Fruit fly (Drosophila melanogaster) whole organism, embryonic: ENCODE measurements around the gene Dop1R2.

Experiments
- Atf6 ChIP-seq: fragments of 200-800 bp; sonication (Bioruptor generic); IDR thresholded peaks from 2 replicates; pipeline ENCODE4 v1.3.6; 2022; ENCODE audit warnings: missing biosample characterization, missing genetic modification characterization
- CG10147 ChIP-seq: fragments of 200-800 bp; sonication (Bioruptor generic); optimal IDR thresholded peaks from 2 replicates; lab custom pipeline; 2019; ENCODE audit warnings: missing biosample characterization, mild to moderate bottlenecking, missing genetic modification characterization, moderate library complexity
- CG11560 ChIP-seq: fragments of 200-800 bp; sonication (Bioruptor generic); IDR thresholded peaks from 3 replicates; pipeline ENCODE4 v1.3.6; 2022; ENCODE audit warnings: missing biosample characterization, missing genetic modification characterization
- CG11696 ChIP-seq: fragments of 200-800 bp; sonication (Bioruptor generic); IDR thresholded peaks from 2 replicates; pipeline ENCODE4 v1.3.6; 2022; ENCODE audit warnings: missing biosample characterization, missing genetic modification characterization
- CG12155 ChIP-seq: fragments of 200-800 bp; sonication (Bioruptor generic); optimal IDR thresholded peaks from 3 replicates; lab custom pipeline; 2016; ENCODE audit warnings: missing biosample characterization, missing genetic modification characterization
- CG12391 ChIP-seq: fragments of 200-800 bp; sonication (Bioruptor generic); optimal IDR thresholded peaks from 3 replicates; lab custom pipeline; 2018; ENCODE audit warnings: missing biosample characterization, mild to moderate bottlenecking, missing genetic modification characterization, moderate library complexity
- CG13287 ChIP-seq: fragments of 200-800 bp; sonication (Bioruptor generic); IDR thresholded peaks from 2 replicates; pipeline ENCODE4 v1.3.6; 2022; ENCODE audit warnings: missing biosample characterization, missing genetic modification characterization; ENCODE audit not compliant: partially characterized antibody
- CG13296 ChIP-seq: fragments of 200-800 bp; sonication (Bioruptor generic); optimal IDR thresholded peaks from 3 replicates; lab custom pipeline; 2018; ENCODE audit warnings: missing biosample characterization, mild to moderate bottlenecking, missing genetic modification characterization
- CG13624 ChIP-seq: fragments of 200-800 bp; sonication (Bioruptor generic); optimal IDR thresholded peaks from 2 replicates; lab custom pipeline; 2016; ENCODE audit warnings: missing biosample characterization, missing genetic modification characterization
- CG15269 ChIP-seq: fragments of 200-800 bp; sonication (Bioruptor generic); optimal IDR thresholded peaks from 2 replicates; lab custom pipeline; 2018; ENCODE audit warnings: missing biosample characterization, mild to moderate bottlenecking, missing genetic modification characterization, moderate library complexity
- CG17186 ChIP-seq: fragments of 200-800 bp; sonication (Bioruptor generic); optimal IDR thresholded peaks from 3 replicates; lab custom pipeline; 2017; ENCODE audit warnings: missing biosample characterization, missing genetic modification reagents, missing genetic modification characterization
- CG17328 ChIP-seq: fragments of 200-800 bp; sonication (Bioruptor generic); IDR thresholded peaks from 2 replicates; pipeline ENCODE4 v1.3.6; 2022; ENCODE audit warnings: missing biosample characterization, missing genetic modification characterization
- CG18476 ChIP-seq: fragments of 200-800 bp; sonication (Bioruptor generic); optimal IDR thresholded peaks from 2 replicates; lab custom pipeline; 2016; ENCODE audit warnings: missing biosample characterization, mild to moderate bottlenecking, missing genetic modification characterization
- CG2199 ChIP-seq: fragments of 200-800 bp; sonication (Bioruptor generic); IDR thresholded peaks from 3 replicates; pipeline ENCODE4 v1.3.6; 2022; ENCODE audit warnings: missing biosample characterization, missing genetic modification characterization
- CG2202 ChIP-seq: fragments of 200-800 bp; sonication (Bioruptor generic); optimal IDR thresholded peaks from 2 replicates; lab custom pipeline; 2018; ENCODE audit warnings: missing biosample characterization, mild to moderate bottlenecking, missing genetic modification characterization
- CG2712 ChIP-seq: fragments of 200-800 bp; optimal IDR thresholded peaks from 3 replicates; lab custom pipeline; 2019; ENCODE audit warnings: missing biosample characterization, mild to moderate bottlenecking, missing genetic modification characterization, moderate library complexity
- CG3281 ChIP-seq: fragments of 200-800 bp; sonication (Bioruptor generic); optimal IDR thresholded peaks from 3 replicates; lab custom pipeline; 2017; ENCODE audit warnings: missing biosample characterization, mild to moderate bottlenecking, missing genetic modification characterization
- CG3726 ChIP-seq: fragments of 200-800 bp; sonication (Bioruptor generic); IDR thresholded peaks from 3 replicates; pipeline ENCODE4, ENCODE4 v1.3.6; 2022; ENCODE audit warnings: missing biosample characterization, missing genetic modification characterization
- CG4360 ChIP-seq: fragments of 200-800 bp; sonication (Bioruptor generic); IDR thresholded peaks from 2 replicates; pipeline ENCODE4 v1.3.6; 2022; ENCODE audit warnings: missing biosample characterization, missing genetic modification characterization
- CG7372 ChIP-seq: fragments of 200-800 bp; sonication (Bioruptor generic); IDR thresholded peaks from 2 replicates; pipeline ENCODE4 v1.3.6; 2022; ENCODE audit warnings: missing biosample characterization, missing genetic modification characterization
- CG7786 ChIP-seq: fragments of 200-800 bp; sonication (Bioruptor generic); optimal IDR thresholded peaks from 2 replicates; lab custom pipeline; 2016; ENCODE audit warnings: missing biosample characterization, missing genetic modification characterization
- CG7987 ChIP-seq: fragments of 200-800 bp; sonication (Bioruptor generic); optimal IDR thresholded peaks from 2 replicates; lab custom pipeline; 2018; ENCODE audit warnings: missing biosample characterization, mild to moderate bottlenecking, missing genetic modification characterization, moderate library complexity
- CG8290 ChIP-seq, 3 experiments: fragments of 200-800 bp; sonication (Bioruptor generic); optimal IDR thresholded peaks; 2 replicates each; lab custom pipeline; 2016 to 2019; ENCODE audit warnings: missing biosample characterization in 3 of 3, missing genetic modification characterization in 3 of 3, mild to moderate bottlenecking in 2 of 3, moderate library complexity in 1 of 3
- CHES-1-like ChIP-seq: fragments of 200-800 bp; sonication (Bioruptor generic); optimal IDR thresholded peaks from 2 replicates; lab custom pipeline; 2016; ENCODE audit warnings: missing biosample characterization, missing genetic modification characterization
- CrebB ChIP-seq: fragments of 200-800 bp; sonication (Bioruptor generic); optimal IDR thresholded peaks from 3 replicates; lab custom pipeline; 2018; ENCODE audit warnings: missing biosample characterization, mild to moderate bottlenecking, missing genetic modification characterization
- D ChIP-seq, 2 experiments: fragments of 200-800 bp in 1 of 2; fragments of >200 bp in 1 of 2; sonication (Bioruptor generic) in 1 of 2; optimal IDR thresholded peaks; 2 replicates in 1 of 2; 3 replicates in 1 of 2; lab custom pipeline; 2017; ENCODE audit warnings: mild to moderate bottlenecking in 1 of 2, missing biosample characterization in 1 of 2, missing genetic modification characterization in 1 of 2, missing genetic modification reagents in 1 of 2
- Dref ChIP-seq: fragments of 200-800 bp; sonication (Bioruptor generic); IDR thresholded peaks from 2 replicates; pipeline ENCODE4 v1.3.6; 2022; ENCODE audit warnings: missing biosample characterization, missing genetic modification characterization
- Hr39 ChIP-seq: fragments of >200 bp; optimal IDR thresholded peaks from 2 replicates; lab custom pipeline; 2017
- Lpt ChIP-seq: fragments of >200 bp; optimal IDR thresholded peaks from 2 replicates; lab custom pipeline; 2018; ENCODE audit warnings: missing biosample characterization, missing genetic modification characterization
- Stat92E ChIP-seq, 3 experiments: fragments of >200 bp in 2 of 3; fragments of 200-800 bp in 1 of 3; sonication (Bioruptor generic) in 1 of 3; optimal IDR thresholded peaks; 2 replicates each; lab custom pipeline; 2017 to 2019; ENCODE audit warnings: missing biosample characterization in 3 of 3, missing genetic modification characterization in 3 of 3, mild to moderate bottlenecking in 1 of 3, moderate library complexity in 1 of 3
- ato ChIP-seq: fragments of 200-800 bp; sonication (Bioruptor generic); IDR thresholded peaks from 2 replicates; pipeline ENCODE4 v1.3.6; 2022; ENCODE audit warnings: missing biosample characterization, missing genetic modification characterization; ENCODE audit not compliant: partially characterized antibody
- chif ChIP-seq, 2 experiments: fragments of 200-800 bp; sonication (Bioruptor generic); optimal IDR thresholded peaks; 3 replicates each; lab custom pipeline; 2016; ENCODE audit warnings: missing biosample characterization in 2 of 2, missing genetic modification characterization in 2 of 2
- croc ChIP-seq: fragments of 200-800 bp; sonication (Bioruptor generic); conservative IDR thresholded peaks from 3 replicates; pipeline ENCODE4 v1.3.6; 2022; ENCODE audit warnings: missing biosample characterization, missing genetic modification characterization
- dan ChIP-seq: fragments of 200-800 bp; sonication (Bioruptor generic); IDR thresholded peaks from 2 replicates; pipeline ENCODE4 v1.3.6; 2022; ENCODE audit warnings: missing biosample characterization, missing genetic modification characterization
- en ChIP-seq: fragments of 200-800 bp; sonication (Bioruptor generic); optimal IDR thresholded peaks from 2 replicates; lab custom pipeline; 2016; ENCODE audit warnings: missing biosample characterization, missing genetic modification characterization
- fd96Cb ChIP-seq: fragments of 200-800 bp; sonication (Bioruptor generic); optimal IDR thresholded peaks from 2 replicates; lab custom pipeline; 2018; ENCODE audit warnings: missing biosample characterization, mild to moderate bottlenecking, missing genetic modification characterization, moderate library complexity
- grau ChIP-seq: fragments of 200-800 bp; optimal IDR thresholded peaks from 3 replicates; lab custom pipeline; 2019; ENCODE audit warnings: missing biosample characterization, mild to moderate bottlenecking, missing genetic modification characterization, moderate library complexity
- jing ChIP-seq: fragments of 200-800 bp; sonication (Bioruptor generic); optimal IDR thresholded peaks from 2 replicates; lab custom pipeline; 2018; ENCODE audit warnings: missing biosample characterization, mild to moderate bottlenecking, missing genetic modification characterization
- lbe ChIP-seq: fragments of 200-800 bp; sonication (Bioruptor generic); optimal IDR thresholded peaks from 2 replicates; lab custom pipeline; 2016; ENCODE audit warnings: missing biosample characterization, mild to moderate bottlenecking, missing genetic modification characterization
- odd ChIP-seq: fragments of 200-800 bp; sonication (Bioruptor generic); optimal IDR thresholded peaks from 2 replicates; lab custom pipeline; 2017; ENCODE audit warnings: missing biosample characterization, mild to moderate bottlenecking, missing genetic modification characterization
- p53 ChIP-seq: fragments of 200-800 bp; sonication (Bioruptor generic); optimal IDR thresholded peaks from 2 replicates; lab custom pipeline; 2016; ENCODE audit warnings: missing biosample characterization, missing genetic modification characterization
- pita ChIP-seq: fragments of 200-800 bp; sonication (Bioruptor generic); optimal IDR thresholded peaks from 2 replicates; lab custom pipeline; 2017; ENCODE audit warnings: missing biosample characterization, mild to moderate bottlenecking, missing genetic modification characterization
- psq ChIP-seq: fragments of 200-800 bp; sonication (Bioruptor generic); optimal IDR thresholded peaks from 2 replicates; lab custom pipeline; 2017; ENCODE audit warnings: missing biosample characterization, missing genetic modification characterization
- pzg ChIP-seq: fragments of 200-800 bp; sonication (Bioruptor generic); optimal IDR thresholded peaks from 3 replicates; lab custom pipeline; 2018; ENCODE audit warnings: missing biosample characterization, mild to moderate bottlenecking, missing genetic modification characterization, moderate library complexity
- schlank ChIP-seq: fragments of 200-800 bp; sonication (Bioruptor generic); optimal IDR thresholded peaks from 2 replicates; lab custom pipeline; 2018; ENCODE audit warnings: missing biosample characterization, mild to moderate bottlenecking, missing genetic modification characterization
- sna ChIP-seq: fragments of 200-800 bp; sonication (Bioruptor generic); IDR thresholded peaks from 2 replicates; pipeline ENCODE4 v1.3.6; 2022; ENCODE audit warnings: missing biosample characterization, missing genetic modification characterization; ENCODE audit not compliant: partially characterized antibody
- sob ChIP-seq: fragments of 200-800 bp; sonication (Bioruptor generic); IDR thresholded peaks from 2 replicates; pipeline ENCODE4 v1.3.6; 2022; ENCODE audit warnings: missing biosample characterization, missing genetic modification characterization
- ssp ChIP-seq: fragments of 200-800 bp; sonication (Bioruptor generic); IDR thresholded peaks from 2 replicates; pipeline ENCODE4 v1.3.6; 2022; ENCODE audit warnings: missing biosample characterization, missing genetic modification characterization
- zf30C ChIP-seq: fragments of 200-800 bp; sonication (Bioruptor generic); optimal IDR thresholded peaks from 3 replicates; lab custom pipeline; 2018; ENCODE audit warnings: missing biosample characterization, mild to moderate bottlenecking, missing genetic modification characterization

The Dop1R2 gene

dm6 chr3R:29618515-29619157, 41.1 kb downstream of the Dop1R2 start, which contains the start of gene CG1907 (continued):
- TF ChIP-seq CHES-1-like (GFP tag; lab: Kevin White, UChicago), result peak; percentile 60
- peak; percentile 98 for TF ChIP-seq CG3281 (GFP tag; lab: Kevin White, UChicago)
- TF ChIP-seq pita (GFP tag; lab: Kevin White, UChicago), result no peak
- peak; percentile 99 for TF ChIP-seq CG2712 (tag; lab: Kevin White, UChicago)
- TF ChIP-seq grau, result peak; percentile 97
- peak; percentile 33 for TF ChIP-seq Dref (GFP tag; lab: Robert Waterston, UW)
- peak; percentile 80 for TF ChIP-seq CG7786 (GFP tag; lab: Kevin White, UChicago)
- peak; percentile 98 for TF ChIP-seq CG7372 (GFP tag; lab: Robert Waterston, UW)
- peak; percentile 90 for TF ChIP-seq CG11560 (tag; lab: Robert Waterston, UW)
- peak; percentile 97 for TF ChIP-seq odd (GFP tag; lab: Kevin White, UChicago)
- peak; percentile 94 for TF ChIP-seq CG11696
- TF ChIP-seq CG2202, result peak; percentile 97
- TF ChIP-seq CG13296 (GFP tag; lab: Kevin White, UChicago), result peak; percentile 98
- no peak for TF ChIP-seq Hr39 (lab: Kevin White, UChicago)
- peak; percentile 77 for TF ChIP-seq CG13624 (GFP tag; lab: Kevin White, UChicago)
- peak; percentile 98 for TF ChIP-seq Atf6
- TF ChIP-seq schlank (tag; lab: Kevin White, UChicago), result peak; percentile 90
- TF ChIP-seq CG2199 (GFP tag; lab: Robert Waterston, UW), result peak; percentile 98
- peak; percentile 95 for TF ChIP-seq CrebB (tag; lab: Kevin White, UChicago)
- peak; percentile 97 for TF ChIP-seq CG3726 (GFP tag; lab: Robert Waterston, UW)
- TF ChIP-seq CG17186, result peak; percentile 92
- peak; percentile 74 for TF ChIP-seq CG13287 (GFP tag; lab: Robert Waterston, UW)
- no peak for TF ChIP-seq D (optimal IDR thresholded peaks at IDR 0.05; lab: Kevin White, UChicago)
- TF ChIP-seq D (GFP tag; optimal IDR thresholded peaks at IDR 0.05; lab: Kevin White, UChicago), result peak; percentile 99
- TF ChIP-seq lbe (GFP tag; lab: Kevin White, UChicago), result peak; percentile 94
- peak; percentile 57 for TF ChIP-seq en (GFP tag; lab: Kevin White, UChicago)
- peak; percentile 94 for TF ChIP-seq ssp (GFP tag; lab: Robert Waterston, UW)
- no peak for TF ChIP-seq Lpt (GFP tag; lab: Kevin White, UChicago)
- TF ChIP-seq jing, result peak; percentile 90
- peak; percentile 87 for TF ChIP-seq CG4360 (GFP tag; lab: Robert Waterston, UW)
- peak in 1 of 3 experiments; percentile 95 for TF ChIP-seq Stat92E (GFP tag; optimal IDR thresholded peaks at IDR 0.05; lab: Kevin White, UChicago)
- TF ChIP-seq zf30C, result no peak
- TF ChIP-seq pzg (GFP tag; lab: Kevin White, UChicago), result peak; percentile 45
- peak; percentile 93 for TF ChIP-seq CG18476 (GFP tag; lab: Kevin White, UChicago)
- no peak for TF ChIP-seq ato (GFP tag; lab: Robert Waterston, UW)
- peak; percentile 97 for TF ChIP-seq CG8290 (GFP tag; optimal IDR thresholded peaks at IDR 0.05; lab: Kevin White, UChicago)
- TF ChIP-seq CG8290 (tag; optimal IDR thresholded peaks at IDR 0.05; lab: Kevin White, UChicago), result peak; percentile 89 to 91
- TF ChIP-seq CG12391 (tag; lab: Kevin White, UChicago), result peak; percentile 99
- peak; percentile 54; the same call in 1 of the 2 replicates for TF ChIP-seq sna
- TF ChIP-seq fd96Cb, result peak; percentile 98
- TF ChIP-seq CG17328 (GFP tag; lab: Robert Waterston, UW), result peak; percentile 99
- peak; percentile 95 for TF ChIP-seq CG12155 (GFP tag; lab: Kevin White, UChicago)
- peak; percentile 90 for TF ChIP-seq dan
- peak; percentile 97 for TF ChIP-seq CG15269
- TF ChIP-seq CG7987 (GFP tag; lab: Kevin White, UChicago), result peak; percentile 87
- TF ChIP-seq croc (GFP tag; lab: Robert Waterston, UW), result peak; percentile 98
- peak; percentile 91 for TF ChIP-seq psq (GFP tag; lab: Kevin White, UChicago)
- TF ChIP-seq p53 (GFP tag; lab: Kevin White, UChicago), result peak; percentile 46
- peak; percentile 98 for TF ChIP-seq sob (GFP tag; lab: Robert Waterston, UW)
- TF ChIP-seq chif (GFP tag; optimal IDR thresholded peaks at IDR 0.05; lab: Kevin White, UChicago), result peak; percentile 73 to 89
- peak; percentile 97 for TF ChIP-seq CG10147 (GFP tag; lab: Kevin White, UChicago)
